Fruit fly (Drosophila melanogaster) whole organism, prepupa: ENCODE data around the gene Rpn9.

Source experiments
- Blimp-1 ChIP-seq: fragments of 200-800 bp; sonication (Bioruptor generic); optimal IDR thresholded peaks from 3 replicates; lab custom pipeline; 2017; ENCODE audit warnings: missing biosample characterization, missing genetic modification characterization, mild to moderate bottlenecking, moderate library complexity, missing genetic modification reagents
- CG10631 ChIP-seq: fragments of 200-800 bp; sonication (Bioruptor generic); optimal IDR thresholded peaks from 2 replicates; lab custom pipeline; 2016; ENCODE audit warnings: missing biosample characterization, missing genetic modification characterization
- CG11294 ChIP-seq: fragments of 200-800 bp; sonication (Bioruptor generic); IDR thresholded peaks from 2 replicates; pipeline ENCODE4 v1.3.6; 2022; ENCODE audit warnings: missing biosample characterization, missing genetic modification characterization
- CG11762 ChIP-seq: fragments of 200-800 bp; sonication (Bioruptor generic); optimal IDR thresholded peaks from 3 replicates; lab custom pipeline; 2016; ENCODE audit warnings: missing biosample characterization, missing genetic modification characterization; ENCODE audit not compliant: insufficient read depth
- CG11902 ChIP-seq: fragments of 200-800 bp; sonication (Bioruptor generic); optimal IDR thresholded peaks from 3 replicates; lab custom pipeline; 2016; ENCODE audit warnings: missing biosample characterization, missing genetic modification characterization
- CG15336 ChIP-seq: fragments of 200-800 bp; sonication (Bioruptor generic); IDR thresholded peaks from 2 replicates; pipeline ENCODE4 v1.3.6; 2022; ENCODE audit warnings: missing biosample characterization, missing genetic modification characterization
- CG1621 ChIP-seq: fragments of 200-800 bp; sonication (Bioruptor generic); optimal IDR thresholded peaks from 3 replicates; lab custom pipeline; 2018; ENCODE audit warnings: missing biosample characterization, mild to moderate bottlenecking, missing genetic modification characterization
- CG3032 ChIP-seq: fragments of 200-800 bp; optimal IDR thresholded peaks from 2 replicates; lab custom pipeline; 2019; ENCODE audit warnings: missing biosample characterization, mild to moderate bottlenecking, missing genetic modification characterization, moderate library complexity
- CG31627 ChIP-seq: fragments of 200-800 bp; sonication (Bioruptor generic); optimal IDR thresholded peaks from 3 replicates; lab custom pipeline; 2016; ENCODE audit warnings: missing biosample characterization, missing genetic modification characterization
- CG32006 ChIP-seq: fragments of 200-800 bp; sonication (Bioruptor generic); optimal IDR thresholded peaks from 3 replicates; lab custom pipeline; 2017; ENCODE audit warnings: missing biosample characterization, mild to moderate bottlenecking, missing genetic modification characterization
- CG34406 ChIP-seq: fragments of 200-800 bp; sonication (Bioruptor generic); optimal IDR thresholded peaks from 3 replicates; lab custom pipeline; 2016; ENCODE audit warnings: missing biosample characterization, missing genetic modification characterization
- CG4318 ChIP-seq: fragments of 200-800 bp; sonication (Bioruptor generic); optimal IDR thresholded peaks from 3 replicates; lab custom pipeline; 2017; ENCODE audit warnings: missing biosample characterization, mild to moderate bottlenecking, missing genetic modification characterization
- CG6163 ChIP-seq: fragments of 200-800 bp; sonication (Bioruptor generic); IDR thresholded peaks from 3 replicates; pipeline ENCODE4 v1.3.6; 2022; ENCODE audit warnings: missing biosample characterization, missing genetic modification characterization
- CG6792 ChIP-seq: fragments of 200-800 bp; sonication (Bioruptor generic); optimal IDR thresholded peaks from 3 replicates; lab custom pipeline; 2016; ENCODE audit warnings: missing biosample characterization, missing genetic modification characterization
- CG6808 ChIP-seq: fragments of 200-800 bp; sonication (Bioruptor generic); optimal IDR thresholded peaks from 3 replicates; lab custom pipeline; 2017; ENCODE audit warnings: missing biosample characterization, missing genetic modification characterization, mild to moderate bottlenecking, moderate library complexity, missing genetic modification reagents
- CG7368 ChIP-seq: fragments of 200-800 bp; sonication (Bioruptor generic); optimal IDR thresholded peaks from 3 replicates; lab custom pipeline; 2016; ENCODE audit warnings: missing biosample characterization, missing genetic modification characterization
- CG8119 ChIP-seq: fragments of 200-800 bp; sonication (Bioruptor generic); IDR thresholded peaks from 3 replicates; pipeline ENCODE4 v1.3.6; 2022; ENCODE audit warnings: missing biosample characterization, missing genetic modification characterization
- CG8319 ChIP-seq: fragments of 200-800 bp; sonication (Bioruptor generic); optimal IDR thresholded peaks from 3 replicates; lab custom pipeline; 2016; ENCODE audit warnings: missing biosample characterization, missing genetic modification characterization
- CG8632 ChIP-seq: fragments of 200-800 bp; sonication (Bioruptor generic); optimal IDR thresholded peaks from 3 replicates; lab custom pipeline; 2016; ENCODE audit warnings: missing biosample characterization, missing genetic modification characterization
- Eip75B ChIP-seq: fragments of 200-800 bp; sonication (Bioruptor generic); optimal IDR thresholded peaks from 3 replicates; lab custom pipeline; 2016; ENCODE audit warnings: missing biosample characterization, missing genetic modification characterization
- Eip78C ChIP-seq: fragments of 200-800 bp; sonication (Bioruptor generic); peaks from one replicate; lab custom pipeline; 2016; ENCODE audit warnings: missing biosample characterization, missing genetic modification characterization
- Eip93F ChIP-seq: fragments of 200-800 bp; sonication (Bioruptor generic); optimal IDR thresholded peaks from 2 replicates; lab custom pipeline; 2016; ENCODE audit warnings: missing biosample characterization, mild to moderate bottlenecking, missing genetic modification characterization
- Ets21C ChIP-seq: fragments of 200-800 bp; sonication (Bioruptor generic); optimal IDR thresholded peaks from 3 replicates; lab custom pipeline; 2016; ENCODE audit warnings: missing biosample characterization, missing genetic modification characterization
- Ets96B ChIP-seq: fragments of 200-800 bp; optimal IDR thresholded peaks from 2 replicates; lab custom pipeline; 2019; ENCODE audit warnings: missing biosample characterization, mild to moderate bottlenecking, missing genetic modification characterization, moderate library complexity
- Gug ChIP-seq: fragments of 200-800 bp; sonication (Bioruptor generic); IDR thresholded peaks from 2 replicates; pipeline ENCODE4 v1.3.6; 2022; ENCODE audit warnings: missing biosample characterization, missing genetic modification characterization
- Hr38 ChIP-seq: sonication (Bioruptor generic); optimal IDR thresholded peaks from 2 replicates; lab custom pipeline; 2016; ENCODE audit warnings: missing biosample characterization, missing genetic modification characterization
- Hr39 ChIP-seq: fragments of 200-800 bp; sonication (Bioruptor generic); optimal IDR thresholded peaks from 2 replicates; lab custom pipeline; 2016; ENCODE audit warnings: missing biosample characterization, missing genetic modification characterization
- Hr4 ChIP-seq: fragments of 200-800 bp; sonication (Bioruptor generic); optimal IDR thresholded peaks from 3 replicates; lab custom pipeline; 2016; ENCODE audit warnings: missing biosample characterization, missing genetic modification characterization
- Lpt ChIP-seq: fragments of 200-800 bp; sonication (Bioruptor generic); optimal IDR thresholded peaks from 3 replicates; lab custom pipeline; 2016; ENCODE audit warnings: missing biosample characterization, missing genetic modification characterization
- Met ChIP-seq: fragments of 200-800 bp; sonication (Bioruptor generic); optimal IDR thresholded peaks from 3 replicates; lab custom pipeline; 2016; ENCODE audit warnings: missing biosample characterization, missing genetic modification characterization
- OdsH ChIP-seq: fragments of 200-800 bp; sonication (Bioruptor generic); optimal IDR thresholded peaks from 3 replicates; lab custom pipeline; 2016; ENCODE audit warnings: missing biosample characterization, missing genetic modification characterization
- Smox ChIP-seq: fragments of 200-800 bp; sonication (Bioruptor generic); optimal IDR thresholded peaks from 3 replicates; lab custom pipeline; 2016; ENCODE audit warnings: missing biosample characterization, missing genetic modification characterization
- Sox102F ChIP-seq: fragments of 200-800 bp; sonication (Bioruptor generic); optimal IDR thresholded peaks from 2 replicates; lab custom pipeline; 2016; ENCODE audit warnings: missing biosample characterization, mild to moderate bottlenecking, missing genetic modification characterization
- Sox14 ChIP-seq: fragments of 200-800 bp; sonication (Bioruptor generic); optimal IDR thresholded peaks from 3 replicates; lab custom pipeline; 2016; ENCODE audit warnings: missing biosample characterization, missing genetic modification characterization
- acj6 ChIP-seq: fragments of 200-800 bp; sonication (Bioruptor generic); optimal IDR thresholded peaks from 3 replicates; lab custom pipeline; 2016; ENCODE audit warnings: missing biosample characterization, missing genetic modification characterization
- dac ChIP-seq: fragments of 200-800 bp; sonication (Bioruptor generic); optimal IDR thresholded peaks from 2 replicates; lab custom pipeline; 2017; ENCODE audit warnings: missing biosample characterization, mild to moderate bottlenecking, missing genetic modification characterization
- dsx ChIP-seq: fragments of 200-800 bp; optimal IDR thresholded peaks from 3 replicates; lab custom pipeline; 2019; ENCODE audit warnings: missing biosample characterization, mild to moderate bottlenecking, missing genetic modification characterization, moderate library complexity; ENCODE audit not compliant: poor library complexity, severe bottlenecking
- eg ChIP-seq: fragments of 200-800 bp; sonication (Bioruptor generic); IDR thresholded peaks from 3 replicates; pipeline ENCODE4 v1.3.6; 2022; ENCODE audit warnings: missing biosample characterization, missing genetic modification characterization
- esn ChIP-seq: fragments of 200-800 bp; sonication (Bioruptor generic); optimal IDR thresholded peaks from 2 replicates; lab custom pipeline; 2016; ENCODE audit warnings: missing biosample characterization, mild to moderate bottlenecking, missing genetic modification characterization, moderate library complexity
- fd59A ChIP-seq: fragments of 200-800 bp; sonication (Bioruptor generic); optimal IDR thresholded peaks from 2 replicates; lab custom pipeline; 2017; ENCODE audit warnings: missing biosample characterization, mild to moderate bottlenecking, missing genetic modification characterization, missing genetic modification reagents
- fkh ChIP-seq: fragments of 200-800 bp; sonication (Bioruptor generic); optimal IDR thresholded peaks from 3 replicates; lab custom pipeline; 2017; ENCODE audit warnings: missing biosample characterization, mild to moderate bottlenecking, missing genetic modification characterization, moderate library complexity
- lz ChIP-seq: fragments of 200-800 bp; sonication (Bioruptor generic); optimal IDR thresholded peaks from 3 replicates; lab custom pipeline; 2016; ENCODE audit warnings: missing biosample characterization, missing genetic modification characterization
- net ChIP-seq: fragments of 200-800 bp; sonication (Bioruptor generic); optimal IDR thresholded peaks from 3 replicates; lab custom pipeline; 2016; ENCODE audit warnings: missing biosample characterization, missing genetic modification characterization
- salr ChIP-seq, 2 experiments: fragments of 200-800 bp; sonication (Bioruptor generic); optimal IDR thresholded peaks; 3 replicates each; lab custom pipeline; 2016 to 2018; ENCODE audit warnings: missing biosample characterization in 2 of 2, missing genetic modification characterization in 2 of 2, mild to moderate bottlenecking in 1 of 2
- spab ChIP-seq: fragments of 200-800 bp; sonication (Bioruptor generic); optimal IDR thresholded peaks from 2 replicates; lab custom pipeline; 2017; ENCODE audit warnings: missing biosample characterization, mild to moderate bottlenecking, missing genetic modification characterization, missing genetic modification reagents
- svp ChIP-seq: fragments of 200-800 bp; sonication (Bioruptor generic); peaks from one replicate; lab custom pipeline; 2016; ENCODE audit warnings: missing biosample characterization, missing genetic modification characterization
- vri ChIP-seq: fragments of 200-800 bp; sonication (Bioruptor generic); optimal IDR thresholded peaks from 3 replicates; lab custom pipeline; 2016; ENCODE audit warnings: missing biosample characterization, mild to moderate bottlenecking, missing genetic modification characterization

Rpn9 gene

DNA sequence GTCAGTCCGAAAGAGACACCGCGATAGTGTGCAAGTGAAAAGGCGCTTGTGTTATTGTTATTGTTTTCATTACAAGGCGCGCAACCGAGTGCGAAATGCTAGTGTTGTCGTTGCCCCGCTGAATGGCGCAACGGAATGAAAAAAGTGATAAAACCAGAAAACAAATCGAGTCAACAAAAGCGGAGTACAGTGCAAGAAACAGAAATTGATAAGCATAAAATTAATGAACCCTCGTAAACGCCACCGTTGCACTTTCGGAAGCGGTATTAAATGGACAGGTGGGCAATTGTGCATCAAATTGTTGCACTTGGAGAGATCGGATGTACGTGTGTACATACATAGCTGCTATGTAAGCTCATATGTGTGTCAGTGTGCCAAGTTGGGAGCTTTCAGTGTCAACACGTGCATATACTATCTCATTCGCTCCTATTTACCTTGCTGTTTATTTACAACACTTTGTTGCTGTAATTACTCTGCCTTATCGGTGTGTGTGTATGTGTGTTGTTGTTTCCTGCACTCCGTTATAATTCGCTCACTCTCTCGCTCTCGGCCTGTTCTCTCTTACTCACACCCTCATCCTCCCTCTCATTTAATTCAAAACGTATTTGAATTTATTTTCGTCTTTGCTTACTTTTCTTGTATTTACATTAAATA lies 9.8 kb downstream of the Rpn9 start (continued):
- TF ChIP-seq CG34406 (GFP tag; lab: Kevin White, UChicago): no peak
- TF ChIP-seq CG32006 (GFP tag; lab: Kevin White, UChicago): peak; percentile 47
- TF ChIP-seq CG6163: peak; percentile 65
- no peak for TF ChIP-seq net (GFP tag; lab: Kevin White, UChicago)
- peak; percentile 52; the same call in 1 of the 2 replicates for TF ChIP-seq Gug (GFP tag; lab: Robert Waterston, UW)
- peak; percentile 92 for TF ChIP-seq fkh (GFP tag; lab: Kevin White, UChicago)
- TF ChIP-seq CG15336 (GFP tag; lab: Robert Waterston, UW): peak; percentile 71
- peak; percentile 15 for TF ChIP-seq Hr39 (GFP tag; lab: Kevin White, UChicago)
- peak; percentile 59 for TF ChIP-seq CG6808

DNA sequence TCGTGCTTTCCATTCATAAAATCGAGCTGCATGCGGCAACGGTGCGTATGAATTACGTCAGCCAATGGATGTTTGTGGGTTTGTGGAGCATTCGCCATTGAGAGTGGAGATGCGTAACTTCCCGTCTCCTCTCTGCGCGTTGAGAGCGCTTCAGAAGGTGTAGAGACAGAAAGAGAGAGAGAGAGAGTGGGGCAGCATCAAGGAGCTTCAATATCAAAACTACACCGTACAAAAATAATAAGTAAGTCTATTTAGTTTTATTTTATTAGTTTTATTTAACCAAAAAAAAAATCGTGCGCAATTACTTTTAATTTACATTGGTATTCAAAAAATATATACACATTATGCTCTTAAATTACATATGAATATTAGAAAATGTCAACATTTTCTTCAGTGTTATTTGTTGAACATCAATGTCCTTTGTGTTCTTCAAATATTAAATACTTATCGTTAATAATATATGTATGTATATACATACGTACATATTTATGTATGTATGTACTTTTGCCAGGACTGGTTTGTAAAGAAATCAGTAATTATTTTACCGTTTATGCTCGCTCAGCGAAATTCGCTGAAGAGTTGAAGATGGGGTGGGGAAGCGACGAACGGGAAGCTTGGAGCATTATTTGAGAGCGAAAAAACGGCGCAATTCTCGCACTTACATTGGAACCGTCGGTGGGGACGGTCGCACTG lies 10.4 kb downstream of the Rpn9 start, which contains the start of gene CG10365:
Gene CG10365, plus strand, starts transcription at position 652 of the 693 bp plus-strand sequence.
- peak; percentile 69 for TF ChIP-seq lz (GFP tag; lab: Kevin White, UChicago)
- TF ChIP-seq Ets21C (GFP tag; lab: Kevin White, UChicago): no peak
- TF ChIP-seq eg: peak; percentile 95
- TF ChIP-seq CG1621 (tag; lab: Kevin White, UChicago): peak; percentile 54
- peak; percentile 84 for TF ChIP-seq Met (GFP tag; lab: Kevin White, UChicago)
- peak; percentile 84 for TF ChIP-seq CG4318 (GFP tag; lab: Kevin White, UChicago)
- TF ChIP-seq spab (GFP tag; lab: Kevin White, UChicago): peak; percentile 81
- TF ChIP-seq CG11294 (GFP tag; lab: Robert Waterston, UW): peak; percentile 77; the same call in 1 of the 2 replicates
- TF ChIP-seq Smox (GFP tag; lab: Kevin White, UChicago): peak; percentile 87
- peak; percentile 57 for TF ChIP-seq Sox14
- TF ChIP-seq CG10631: peak; percentile 93
- TF ChIP-seq salr (GFP tag; optimal IDR thresholded peaks at IDR 0.05; lab: Kevin White, UChicago): peak in 1 of 2 experiments; percentile 94
- TF ChIP-seq Eip75B (GFP tag; lab: Kevin White, UChicago): peak; percentile 80
- TF ChIP-seq Hr4 (GFP tag; lab: Kevin White, UChicago): peak; percentile 80
- TF ChIP-seq esn (GFP tag; lab: Kevin White, UChicago): peak; percentile 92
- TF ChIP-seq svp (GFP tag; lab: Kevin White, UChicago): peak; percentile 91
- TF ChIP-seq CG31627: peak; percentile 52
- peak; percentile 64 for TF ChIP-seq fd59A (GFP tag; lab: Kevin White, UChicago)
- TF ChIP-seq Gug (GFP tag; lab: Robert Waterston, UW): peak; percentile 88
- peak; percentile 80 for TF ChIP-seq dsx
- peak; percentile 44 for TF ChIP-seq Eip93F (GFP tag; lab: Kevin White, UChicago)
- TF ChIP-seq CG3032: peak; percentile 89
- no peak for TF ChIP-seq Hr38
- peak; percentile 98 for TF ChIP-seq Eip78C (GFP tag; lab: Kevin White, UChicago)
- TF ChIP-seq Blimp-1: peak; percentile 59
- TF ChIP-seq acj6 (GFP tag; lab: Kevin White, UChicago): peak; percentile 89
- peak; percentile 7 for TF ChIP-seq dac
- peak; percentile 68 for TF ChIP-seq Sox102F (GFP tag; lab: Kevin White, UChicago)
- TF ChIP-seq CG34406 (GFP tag; lab: Kevin White, UChicago): peak; percentile 96
- TF ChIP-seq CG8119 (GFP tag; lab: Robert Waterston, UW): peak; percentile 97
- TF ChIP-seq vri (GFP tag; lab: Kevin White, UChicago): peak; percentile 92
- peak; percentile 90 for TF ChIP-seq OdsH (GFP tag; lab: Kevin White, UChicago)
- TF ChIP-seq Lpt (GFP tag; lab: Kevin White, UChicago): peak; percentile 87
- TF ChIP-seq CG7368 (GFP tag; lab: Kevin White, UChicago): peak; percentile 89
- peak; percentile 66 for TF ChIP-seq CG11902 (GFP tag; lab: Kevin White, UChicago)
- peak; percentile 93 for TF ChIP-seq CG32006 (GFP tag; lab: Kevin White, UChicago)
- TF ChIP-seq CG8632: peak; percentile 97
- TF ChIP-seq CG15336 (GFP tag; lab: Robert Waterston, UW): peak; percentile 97
- peak; percentile 89 for TF ChIP-seq CG11762 (GFP tag; lab: Kevin White, UChicago)
- TF ChIP-seq CG6792: peak; percentile 91
- peak; percentile 79 for TF ChIP-seq CG8319 (GFP tag; lab: Kevin White, UChicago)
- TF ChIP-seq CG6808: peak; percentile 77
- TF ChIP-seq Ets96B (tag; lab: Kevin White, UChicago): peak; percentile 90
